Fruit fly (Drosophila melanogaster) whole organism, wandering third instar larva: Measurements from ENCODE around the gene CG1074.

ENCODE experiments used
- Abd-B ChIP-seq: fragments of >200 bp; optimal IDR thresholded peaks from 2 replicates; lab custom pipeline; 2017; ENCODE audit warnings: missing biosample characterization, missing genetic modification characterization
- CG32264 ChIP-seq: fragments of 200-800 bp; sonication (Bioruptor generic); optimal IDR thresholded peaks from 2 replicates; lab custom pipeline; 2016; ENCODE audit warnings: missing biosample characterization, missing genetic modification characterization
- CG9705 ChIP-seq: fragments of 200-800 bp; sonication (Bioruptor generic); optimal IDR thresholded peaks from 2 replicates; lab custom pipeline; 2018; ENCODE audit warnings: missing biosample characterization, mild to moderate bottlenecking, missing genetic modification characterization
- CrebA ChIP-seq: fragments of 200-800 bp; sonication (Bioruptor generic); optimal IDR thresholded peaks from 2 replicates; lab custom pipeline; 2016; ENCODE audit warnings: missing biosample characterization, mild to moderate bottlenecking, missing genetic modification characterization, borderline replicate concordance
- Dfd ChIP-seq: fragments of >200 bp; optimal IDR thresholded peaks from 2 replicates; lab custom pipeline; 2017; ENCODE audit warnings: missing biosample characterization, missing genetic modification characterization
- Dif ChIP-seq: fragments of 200-275, 200-300 bp; sonication (Bioruptor generic); optimal IDR thresholded peaks from 2 replicates; lab custom pipeline; 2018; ENCODE audit warnings: missing biosample characterization, missing genetic modification characterization; ENCODE audit not compliant: partially characterized antibody
- HLH106 ChIP-seq: fragments of 200-800 bp; optimal IDR thresholded peaks from 3 replicates; lab custom pipeline; 2019; ENCODE audit warnings: missing biosample characterization, mild to moderate bottlenecking, missing genetic modification characterization, moderate library complexity
- Hnf4 ChIP-seq: fragments of 200-800 bp; sonication (Bioruptor generic); optimal IDR thresholded peaks from 2 replicates; lab custom pipeline; 2016; ENCODE audit warnings: missing biosample characterization, mild to moderate bottlenecking, missing genetic modification characterization
- Hr78 ChIP-seq: fragments of >200 bp; optimal IDR thresholded peaks from 2 replicates; lab custom pipeline; 2017; ENCODE audit warnings: missing biosample characterization, missing genetic modification characterization
- Hr83 ChIP-seq: fragments of 200-300 bp; sonication (Bioruptor generic); optimal IDR thresholded peaks from 2 replicates; lab custom pipeline; 2016; ENCODE audit warnings: missing biosample characterization, mild to moderate bottlenecking, missing genetic modification characterization, moderate library complexity; ENCODE audit not compliant: poor library complexity, severe bottlenecking
- Jra ChIP-seq: sonication (Bioruptor generic); optimal IDR thresholded peaks from 2 replicates; lab custom pipeline; 2016; ENCODE audit warnings: missing biosample characterization, missing genetic modification characterization
- Mio ChIP-seq: sonication (Bioruptor generic); optimal IDR thresholded peaks from 2 replicates; lab custom pipeline; 2016; ENCODE audit warnings: missing biosample characterization, missing genetic modification characterization
- Myc ChIP-seq: fragments of >200 bp; optimal IDR thresholded peaks from 2 replicates; lab custom pipeline; 2017
- N ChIP-seq: fragments of >200 bp; optimal IDR thresholded peaks from 2 replicates; lab custom pipeline; 2018; ENCODE audit warnings: missing biosample characterization, missing external identifiers, missing genetic modification characterization
- OdsH ChIP-seq: fragments of 200-800 bp; sonication (Bioruptor generic); optimal IDR thresholded peaks from 2 replicates; lab custom pipeline; 2016; ENCODE audit warnings: missing biosample characterization, mild to moderate bottlenecking, missing genetic modification characterization
- Rel ChIP-seq, 2 experiments: fragments of 200-800 bp; sonication (Bioruptor generic) in 1 of 2; optimal IDR thresholded peaks; 2 replicates in 1 of 2; 3 replicates in 1 of 2; lab custom pipeline; 2016 to 2019; ENCODE audit warnings: mild to moderate bottlenecking in 2 of 2, missing biosample characterization in 2 of 2, missing genetic modification characterization in 2 of 2, moderate library complexity in 1 of 2
- Sp1 ChIP-seq: fragments of 200-800 bp; sonication (Bioruptor generic); optimal IDR thresholded peaks from 3 replicates; lab custom pipeline; 2019; ENCODE audit warnings: missing biosample characterization, mild to moderate bottlenecking, missing genetic modification characterization, moderate library complexity
- Vsx2 ChIP-seq: fragments of 200-300, 225-300 bp; sonication (Bioruptor generic); optimal IDR thresholded peaks from 2 replicates; lab custom pipeline; 2018; ENCODE audit warnings: missing biosample characterization, missing genetic modification characterization; ENCODE audit not compliant: partially characterized antibody
- brk ChIP-seq: fragments of 200-800 bp; sonication (Bioruptor generic); optimal IDR thresholded peaks from 2 replicates; lab custom pipeline; 2016; ENCODE audit warnings: missing biosample characterization, mild to moderate bottlenecking, missing genetic modification characterization
- dl ChIP-seq, 2 experiments: fragments of 175-275, 200-275 bp in 1 of 2; fragments of 200-275 bp in 1 of 2; sonication (Bioruptor generic); optimal IDR thresholded peaks; lab custom pipeline; 2018; ENCODE audit warnings: mild to moderate bottlenecking in 2 of 2, missing biosample characterization in 2 of 2, missing genetic modification characterization in 2 of 2, moderate library complexity in 2 of 2; ENCODE audit not compliant: partially characterized antibody in 2 of 2, insufficient read depth in 1 of 2
- dmrt93B ChIP-seq: fragments of 200-800 bp; sonication (Bioruptor generic); optimal IDR thresholded peaks from 2 replicates; lab custom pipeline; 2018; ENCODE audit warnings: missing biosample characterization, mild to moderate bottlenecking, missing genetic modification characterization
- dsf ChIP-seq: sonication (Bioruptor generic); optimal IDR thresholded peaks from 2 replicates; lab custom pipeline; 2016; ENCODE audit warnings: missing biosample characterization, missing genetic modification characterization, borderline replicate concordance
- ey ChIP-seq: fragments of 200-800 bp; sonication (Bioruptor generic); optimal IDR thresholded peaks from 2 replicates; lab custom pipeline; 2016; ENCODE audit warnings: missing biosample characterization, missing genetic modification characterization
- fru ChIP-seq: fragments of 200-800 bp; sonication (Bioruptor generic); optimal IDR thresholded peaks from 3 replicates; lab custom pipeline; 2016; ENCODE audit warnings: missing biosample characterization, mild to moderate bottlenecking, missing genetic modification characterization
- h ChIP-seq: fragments of 200-800 bp; sonication (Bioruptor generic); optimal IDR thresholded peaks from 3 replicates; lab custom pipeline; 2016; ENCODE audit warnings: missing biosample characterization, mild to moderate bottlenecking, missing genetic modification characterization
- jim ChIP-seq: fragments of 175-275, 200-325 bp; sonication (Bioruptor generic); optimal IDR thresholded peaks from 2 replicates; lab custom pipeline; 2016; ENCODE audit warnings: missing biosample characterization, mild to moderate bottlenecking, missing genetic modification characterization
- lola ChIP-seq: fragments of >200 bp; optimal IDR thresholded peaks from 2 replicates; lab custom pipeline; 2017; ENCODE audit warnings: missing biosample characterization, missing genetic modification characterization
- rgr ChIP-seq: fragments of 200-800 bp; sonication (Bioruptor generic); optimal IDR thresholded peaks from 3 replicates; lab custom pipeline; 2016; ENCODE audit warnings: missing biosample characterization, mild to moderate bottlenecking, missing genetic modification characterization
- sage ChIP-seq: fragments of 200-800 bp; sonication (Bioruptor generic); optimal IDR thresholded peaks from 2 replicates; lab custom pipeline; 2016; ENCODE audit warnings: missing biosample characterization, mild to moderate bottlenecking, missing genetic modification characterization
- tai ChIP-seq: sonication (Bioruptor generic); optimal IDR thresholded peaks from 2 replicates; lab custom pipeline; 2016; ENCODE audit warnings: missing biosample characterization, missing genetic modification characterization
- usp ChIP-seq: fragments of >200 bp; optimal IDR thresholded peaks from 2 replicates; lab custom pipeline; 2017; ENCODE audit warnings: missing biosample characterization, missing genetic modification characterization
- woc ChIP-seq: sonication (Bioruptor generic); optimal IDR thresholded peaks from 2 replicates; lab custom pipeline; 2016; ENCODE audit warnings: missing biosample characterization, mild to moderate bottlenecking, missing genetic modification characterization

The CG1074 gene

dm6 chr3R:4478220-4479037 is 44.7 kb downstream of the CG1074 start (continued):
- TF ChIP-seq Hr78 (GFP tag; lab: Kevin White, UChicago) (no peak), CG32264 (GFP tag; lab: Kevin White, UChicago) (peak; percentile 77), CG9705 (no peak), usp (no peak), lola (GFP tag; lab: Kevin White, UChicago) (no peak), Rel (GFP tag; optimal IDR thresholded peaks at IDR 0.05; lab: Kevin White, UChicago) (no peak), Rel (tag; optimal IDR thresholded peaks at IDR 0.05; lab: Kevin White, UChicago) (peak; percentile 62), Hnf4 (GFP tag; lab: Kevin White, UChicago) (peak; percentile 77), brk (GFP tag; lab: Kevin White, UChicago) (peak; percentile 78), fru (GFP tag; lab: Kevin White, UChicago) (peak; percentile 88), Abd-B (no peak), woc (GFP tag; lab: Kevin White, UChicago) (peak; percentile 60), Mio (GFP tag; lab: Kevin White, UChicago) (peak; percentile 55), Dfd (GFP tag; lab: Kevin White, UChicago) (no peak), Myc (no peak)

- TF ChIP-seq N: no peak
- TF ChIP-seq Vsx2: no peak
- no peak for TF ChIP-seq Hr78 (GFP tag; lab: Kevin White, UChicago)
- TF ChIP-seq Jra (GFP tag; lab: Kevin White, UChicago): no peak
- TF ChIP-seq ey (GFP tag; lab: Kevin White, UChicago): no peak
- no peak for TF ChIP-seq Sp1 (GFP tag; lab: Kevin White, UChicago)
- no peak for TF ChIP-seq Hr83 (GFP tag; lab: Kevin White, UChicago)
- no peak for TF ChIP-seq jim (GFP tag; lab: Kevin White, UChicago)
- no peak for TF ChIP-seq Dfd (GFP tag; lab: Kevin White, UChicago)
- TF ChIP-seq brk (GFP tag; lab: Kevin White, UChicago): peak; percentile 28
- peak; percentile 83 for TF ChIP-seq woc (GFP tag; lab: Kevin White, UChicago)
- peak; percentile 1 for TF ChIP-seq sage (GFP tag; lab: Kevin White, UChicago)
- TF ChIP-seq Dif (GFP tag; lab: Kevin White, UChicago): no peak
- no peak for TF ChIP-seq Abd-B
- TF ChIP-seq HLH106 (tag; lab: Kevin White, UChicago): peak; percentile 13
- TF ChIP-seq rgr (GFP tag; lab: Kevin White, UChicago): no peak
- peak; percentile 100 for TF ChIP-seq Myc
- TF ChIP-seq OdsH: no peak
- TF ChIP-seq Rel (GFP tag; optimal IDR thresholded peaks at IDR 0.05; lab: Kevin White, UChicago): no peak
- no peak for TF ChIP-seq Rel (tag; optimal IDR thresholded peaks at IDR 0.05; lab: Kevin White, UChicago)
- TF ChIP-seq, all 38 proteins: peak for 5
These were observed 45.5 kb downstream of the CG1074 start, which contains the start of gene CG31523 for dm6 chr3R:4479038-4479988. TSS of gene CG31523 (minus strand) at chr3R:4479207.

dm6 chr3R:4480512-4480911 is 46.7 kb downstream of the CG1074 start, which contains the start of gene sac:
TSS of gene sac (plus strand) at chr3R:4480812.
- TF ChIP-seq dmrt93B (GFP tag; lab: Kevin White, UChicago) (no peak), lola (GFP tag; lab: Kevin White, UChicago) (no peak), dl (GFP tag; optimal IDR thresholded peaks at IDR 0.05; lab: Kevin White, UChicago; ENCODE audit: insufficient read depth in 1 of 2, partially characterized antibody in 2 of 2) (no peak), CG9705 (no peak), tai (GFP tag; lab: Kevin White, UChicago) (no peak), dsf (no peak), Dif (GFP tag; lab: Kevin White, UChicago) (no peak), h (GFP tag; lab: Kevin White, UChicago) (no peak), Myc (no peak), HLH106 (tag; lab: Kevin White, UChicago) (no peak), CrebA (GFP tag; lab: Kevin White, UChicago) (no peak), Vsx2 (no peak), usp (no peak), Jra (GFP tag; lab: Kevin White, UChicago) (no peak), Hr78 (GFP tag; lab: Kevin White, UChicago) (no peak), Abd-B (no peak), Hr83 (GFP tag; lab: Kevin White, UChicago) (no peak), Dfd (GFP tag; lab: Kevin White, UChicago) (no peak)
